Fruit fly (Drosophila melanogaster) whole organism, embryonic: ENCODE data around the gene CG46460.

Source experiments
- Asciz ChIP-seq: fragments of 200-800 bp; sonication (Bioruptor generic); optimal IDR thresholded peaks from 2 replicates; lab custom pipeline; 2017; ENCODE audit warnings: missing biosample characterization, mild to moderate bottlenecking, missing genetic modification characterization, missing genetic modification reagents
- Awh ChIP-seq: fragments of 200-800 bp; sonication (Bioruptor generic); IDR thresholded peaks from 2 replicates; pipeline ENCODE4, ENCODE4 v1.3.6; 2022; ENCODE audit warnings: missing biosample characterization, missing genetic modification characterization
- B-H1 ChIP-seq: fragments of 200-800 bp; sonication (Bioruptor generic); IDR thresholded peaks from 3 replicates; pipeline ENCODE4 v1.3.6; 2022; ENCODE audit warnings: missing biosample characterization, missing genetic modification characterization
- Blimp-1 ChIP-seq: fragments of 200-800 bp; sonication (Bioruptor generic); optimal IDR thresholded peaks from 3 replicates; lab custom pipeline; 2018; ENCODE audit warnings: missing biosample characterization, missing genetic modification characterization, mild to moderate bottlenecking, moderate library complexity, missing genetic modification reagents
- BtbVII ChIP-seq: fragments of 200-800 bp; sonication (Bioruptor generic); optimal IDR thresholded peaks from 3 replicates; lab custom pipeline; 2017; ENCODE audit warnings: missing biosample characterization, mild to moderate bottlenecking, missing genetic modification characterization
- CG10274 ChIP-seq: fragments of 200-800 bp; sonication (Bioruptor generic); optimal IDR thresholded peaks from 3 replicates; lab custom pipeline; 2017; ENCODE audit warnings: missing biosample characterization, mild to moderate bottlenecking, missing genetic modification characterization
- CG10543 ChIP-seq: fragments of 200-800 bp; sonication (Bioruptor generic); optimal IDR thresholded peaks from 3 replicates; lab custom pipeline; 2017; ENCODE audit warnings: missing biosample characterization, mild to moderate bottlenecking, missing genetic modification characterization, moderate library complexity
- CG11398 ChIP-seq: fragments of 200-800 bp; sonication (Bioruptor generic); optimal IDR thresholded peaks from 2 replicates; lab custom pipeline; 2016; ENCODE audit warnings: missing biosample characterization, missing genetic modification characterization
- CG1233 ChIP-seq: fragments of 200-800 bp; sonication (Bioruptor generic); optimal IDR thresholded peaks from 4 replicates; lab custom pipeline; 2018; ENCODE audit warnings: missing biosample characterization, mild to moderate bottlenecking, missing genetic modification characterization
- CG12659 ChIP-seq: fragments of 200-800 bp; sonication (Bioruptor generic); optimal IDR thresholded peaks from 3 replicates; lab custom pipeline; 2017; ENCODE audit warnings: mild to moderate bottlenecking, missing biosample characterization, missing genetic modification reagents, missing genetic modification characterization
- CG17385 ChIP-seq: fragments of 200-800 bp; sonication (Bioruptor generic); optimal IDR thresholded peaks from 3 replicates; lab custom pipeline; 2018; ENCODE audit warnings: missing biosample characterization, mild to moderate bottlenecking, missing genetic modification characterization
- CG17802 ChIP-seq: fragments of 200-800 bp; sonication (Bioruptor generic); optimal IDR thresholded peaks from 2 replicates; lab custom pipeline; 2018; ENCODE audit warnings: missing biosample characterization, mild to moderate bottlenecking, missing genetic modification characterization, moderate library complexity
- CG2129 ChIP-seq: fragments of 200-800 bp; sonication (Bioruptor generic); IDR thresholded peaks from 2 replicates; pipeline ENCODE4 v1.3.6; 2022; ENCODE audit warnings: missing biosample characterization, missing genetic modification characterization; ENCODE audit not compliant: partially characterized antibody
- CG31441 ChIP-seq: fragments of 200-800 bp; sonication (Bioruptor generic); IDR thresholded peaks from 2 replicates; pipeline ENCODE4 v1.3.6; 2022; ENCODE audit warnings: missing biosample characterization, missing genetic modification characterization
- CG32532 ChIP-seq: fragments of 200-800 bp; sonication (Bioruptor generic); IDR thresholded peaks from 2 replicates; pipeline ENCODE4 v1.3.6; 2022; ENCODE audit warnings: missing biosample characterization, missing genetic modification characterization
- CG32772 ChIP-seq: fragments of 200-800 bp; sonication (Bioruptor generic); IDR thresholded peaks from 2 replicates; pipeline ENCODE4 v1.3.6; 2022; ENCODE audit warnings: missing biosample characterization, missing genetic modification characterization
- CG33557 ChIP-seq: fragments of 200-800 bp; sonication (Bioruptor generic); optimal IDR thresholded peaks from 2 replicates; lab custom pipeline; 2019; ENCODE audit warnings: missing biosample characterization, mild to moderate bottlenecking, missing genetic modification characterization, moderate library complexity
- CG3847 ChIP-seq: fragments of 200-800 bp; sonication (Bioruptor generic); IDR thresholded peaks from 2 replicates; pipeline ENCODE4 v1.3.6; 2022; ENCODE audit warnings: missing biosample characterization, missing genetic modification characterization
- CG42726 ChIP-seq: fragments of 200-800 bp; sonication (Bioruptor generic); IDR thresholded peaks from 2 replicates; pipeline ENCODE4 v1.3.6; 2022; ENCODE audit warnings: missing biosample characterization, missing genetic modification characterization; ENCODE audit not compliant: partially characterized antibody
- CG4404 ChIP-seq: fragments of 200-800 bp; sonication (Bioruptor generic); IDR thresholded peaks from 2 replicates; pipeline ENCODE4 v1.3.6; 2022; ENCODE audit warnings: missing biosample characterization, missing genetic modification characterization
- CG6791 ChIP-seq: fragments of 200-800 bp; sonication (Bioruptor generic); IDR thresholded peaks from 3 replicates; pipeline ENCODE4 v1.3.6; 2022; ENCODE audit warnings: missing biosample characterization, missing genetic modification characterization; ENCODE audit not compliant: partially characterized antibody
- CG7357 ChIP-seq: fragments of 200-800 bp; sonication (Bioruptor generic); IDR thresholded peaks from 3 replicates; pipeline ENCODE4 v1.3.6; 2022; ENCODE audit warnings: missing biosample characterization, missing genetic modification characterization
- CG8089 ChIP-seq: fragments of 200-800 bp; sonication (Bioruptor generic); optimal IDR thresholded peaks from 3 replicates; lab custom pipeline; 2016; ENCODE audit warnings: missing biosample characterization, missing genetic modification characterization
- CG9437 ChIP-seq: fragments of 200-800 bp; sonication (Bioruptor generic); optimal IDR thresholded peaks from 2 replicates; lab custom pipeline; 2018; ENCODE audit warnings: missing biosample characterization, mild to moderate bottlenecking, missing genetic modification characterization
- CG9876 ChIP-seq: fragments of 200-800 bp; sonication (Bioruptor generic); optimal IDR thresholded peaks from 2 replicates; lab custom pipeline; 2016; ENCODE audit warnings: missing biosample characterization, missing genetic modification characterization
- E2f2 ChIP-seq: fragments of 200-800 bp; sonication (Bioruptor generic); IDR thresholded peaks from 2 replicates; pipeline ENCODE4 v1.3.6; 2022; ENCODE audit warnings: missing biosample characterization, missing genetic modification characterization
- Gsc ChIP-seq: fragments of 200-800 bp; sonication (Bioruptor generic); IDR thresholded peaks from 2 replicates; pipeline ENCODE4 v1.3.6; 2022; ENCODE audit warnings: missing biosample characterization, missing genetic modification characterization
- HLHmδ ChIP-seq: fragments of 200-800 bp; sonication (Bioruptor generic); optimal IDR thresholded peaks from 2 replicates; lab custom pipeline; 2018; ENCODE audit warnings: missing biosample characterization, mild to moderate bottlenecking, missing genetic modification characterization, moderate library complexity
- Mes4 ChIP-seq: fragments of 200-800 bp; sonication (Bioruptor generic); optimal IDR thresholded peaks from 2 replicates; lab custom pipeline; 2016; ENCODE audit warnings: missing biosample characterization, missing genetic modification characterization
- Neu2 ChIP-seq: fragments of 200-800 bp; sonication (Bioruptor generic); optimal IDR thresholded peaks from 3 replicates; lab custom pipeline; 2016; ENCODE audit warnings: missing biosample characterization, missing genetic modification characterization, borderline replicate concordance
- Pdp1 ChIP-seq, 2 experiments: fragments of 200-800 bp; sonication (Bioruptor generic); optimal IDR thresholded peaks; 3 replicates each; lab custom pipeline; 2016; ENCODE audit warnings: missing biosample characterization in 2 of 2, missing genetic modification characterization in 2 of 2, mild to moderate bottlenecking in 1 of 2, moderate library complexity in 1 of 2
- Ptx1 ChIP-seq: fragments of 200-800 bp; sonication (Bioruptor generic); IDR thresholded peaks from 2 replicates; pipeline ENCODE4 v1.3.6; 2022; ENCODE audit warnings: missing biosample characterization, missing genetic modification characterization
- Sin3A ChIP-seq: fragments of >200 bp; optimal IDR thresholded peaks from 2 replicates; lab custom pipeline; 2018
- bab2 ChIP-seq: fragments of 200-800 bp; sonication (Bioruptor generic); optimal IDR thresholded peaks from 2 replicates; lab custom pipeline; 2016; ENCODE audit warnings: missing biosample characterization, missing genetic modification characterization
- chm ChIP-seq: fragments of 200-800 bp; sonication (Bioruptor generic); IDR thresholded peaks from 2 replicates; pipeline ENCODE4 v1.3.6; 2022; ENCODE audit warnings: missing biosample characterization, missing genetic modification characterization
- disco-r ChIP-seq: fragments of 200-800 bp; sonication (Bioruptor generic); optimal IDR thresholded peaks from 2 replicates; lab custom pipeline; 2016; ENCODE audit warnings: missing biosample characterization, missing genetic modification characterization
- fd3F ChIP-seq: fragments of 200-800 bp; sonication (Bioruptor generic); optimal IDR thresholded peaks from 2 replicates; lab custom pipeline; 2018; ENCODE audit warnings: missing biosample characterization, mild to moderate bottlenecking, missing genetic modification characterization, moderate library complexity
- gce ChIP-seq: fragments of 200-800 bp; sonication (Bioruptor generic); IDR thresholded peaks from 3 replicates; pipeline ENCODE4 v1.3.6; 2022; ENCODE audit warnings: missing biosample characterization, missing genetic modification characterization
- gsb ChIP-seq: fragments of 200-800 bp; sonication (Bioruptor generic); IDR thresholded peaks from 2 replicates; pipeline ENCODE4 v1.3.6; 2022; ENCODE audit warnings: missing biosample characterization, missing genetic modification characterization
- hth ChIP-seq: fragments of >200 bp; optimal IDR thresholded peaks from 2 replicates; lab custom pipeline; 2017; ENCODE audit warnings: inconsistent platforms
- kah ChIP-seq: fragments of 200-800 bp; sonication (Bioruptor generic); optimal IDR thresholded peaks from 2 replicates; lab custom pipeline; 2018; ENCODE audit warnings: missing biosample characterization, mild to moderate bottlenecking, missing genetic modification characterization
- luna ChIP-seq: fragments of 200-800 bp; sonication (Bioruptor generic); optimal IDR thresholded peaks from 2 replicates; lab custom pipeline; 2016; ENCODE audit warnings: missing biosample characterization, missing genetic modification characterization
- mld ChIP-seq: fragments of 200-800 bp; sonication (Bioruptor generic); IDR thresholded peaks from 3 replicates; pipeline ENCODE4 v1.3.6; 2022; ENCODE audit warnings: missing biosample characterization, missing genetic modification characterization; ENCODE audit not compliant: partially characterized antibody
- oc ChIP-seq: fragments of 200-800 bp; sonication (Bioruptor generic); optimal IDR thresholded peaks from 2 replicates; lab custom pipeline; 2018; ENCODE audit warnings: missing biosample characterization, mild to moderate bottlenecking, missing genetic modification characterization, moderate library complexity
- prd ChIP-seq, 3 experiments: fragments of >200 bp in 2 of 3; fragments of 200-800 bp in 1 of 3; sonication (Bioruptor generic) in 1 of 3; optimal IDR thresholded peaks in 2 of 3; IDR thresholded peaks in 1 of 3; 2 replicates in 2 of 3; 3 replicates in 1 of 3; pipeline versions ENCODE4 v1.3.6 to Lab custom; 2017 to 2022; ENCODE audit warnings: missing biosample characterization in 1 of 3, missing genetic modification characterization in 1 of 3
- psq ChIP-seq: fragments of 200-800 bp; sonication (Bioruptor generic); optimal IDR thresholded peaks from 2 replicates; lab custom pipeline; 2017; ENCODE audit warnings: missing biosample characterization, missing genetic modification characterization
- tio ChIP-seq: fragments of 200-800 bp; sonication (Bioruptor generic); optimal IDR thresholded peaks from 2 replicates; lab custom pipeline; 2017; ENCODE audit warnings: missing biosample characterization, missing genetic modification characterization, inconsistent platforms
- toy ChIP-seq: fragments of 200-800 bp; sonication (Bioruptor generic); IDR thresholded peaks from 2 replicates; pipeline ENCODE4 v1.3.6; 2022; ENCODE audit warnings: missing biosample characterization, missing genetic modification characterization
- vfl ChIP-seq: fragments of 200-800 bp; sonication (Bioruptor generic); optimal IDR thresholded peaks from 2 replicates; lab custom pipeline; 2016; ENCODE audit warnings: missing biosample characterization, missing genetic modification characterization
- zen2 ChIP-seq: fragments of 200-800 bp; sonication (Bioruptor generic); IDR thresholded peaks from 3 replicates; pipeline ENCODE4 v1.3.6; 2022; ENCODE audit warnings: missing biosample characterization, missing genetic modification characterization; ENCODE audit not compliant: partially characterized antibody

Gene CG46460

dm6 chr3L:4228187-4228836, 1.2 kb upstream of the CG46460 start (continued):
- TF ChIP-seq bab2 (GFP tag; lab: Kevin White, UChicago) (peak; percentile 94), CG10274 (peak; percentile 79), CG9437 (GFP tag; lab: Kevin White, UChicago) (peak; percentile 88), CG2129 (GFP tag; lab: Robert Waterston, UW) (no peak), Neu2 (peak; percentile 23), CG4404 (GFP tag; lab: Robert Waterston, UW) (peak; percentile 90), CG31441 (GFP tag; lab: Robert Waterston, UW) (peak; percentile 98), CG8089 (peak; percentile 96), Sin3A (lab: Kevin White, UChicago) (no peak), chm (peak; percentile 98), zen2 (GFP tag; lab: Robert Waterston, UW) (no peak), CG1233 (GFP tag; lab: Kevin White, UChicago) (peak; percentile 88), Mes4 (peak; percentile 97), disco-r (peak; percentile 87), CG6791 (GFP tag; lab: Robert Waterston, UW) (no peak), kah (peak; percentile 96), vfl (GFP tag; lab: Kevin White, UChicago) (peak; percentile 70), Blimp-1 (peak; percentile 97), gce (GFP tag; lab: Robert Waterston, UW) (peak; percentile 98), tio (GFP tag; lab: Kevin White, UChicago) (peak; percentile 84), CG7357 (peak; percentile 90), psq (GFP tag; lab: Kevin White, UChicago) (peak; percentile 92), CG42726 (GFP tag; lab: Robert Waterston, UW) (no peak), fd3F (GFP tag; lab: Kevin White, UChicago) (peak; percentile 84), Asciz (peak; percentile 95), CG32532 (GFP tag; lab: Robert Waterston, UW) (peak; percentile 85), CG3847 (GFP tag; lab: Robert Waterston, UW) (peak; percentile 92), CG32772 (GFP tag; lab: Robert Waterston, UW) (peak; percentile 97), Awh (GFP tag; lab: Robert Waterston, UW) (peak; percentile 99), hth (lab: Kevin White, UChicago) (no peak), CG10543 (GFP tag; lab: Kevin White, UChicago) (peak; percentile 94), mld (GFP tag; lab: Robert Waterston, UW) (no peak), CG12659 (GFP tag; lab: Kevin White, UChicago) (peak; percentile 96), B-H1 (GFP tag; lab: Robert Waterston, UW) (peak; percentile 94), HLHmδ (no peak), CG17385 (GFP tag; lab: Kevin White, UChicago) (peak; percentile 95), oc (tag; lab: Kevin White, UChicago) (peak; percentile 97), BtbVII (GFP tag; lab: Kevin White, UChicago) (peak; percentile 90), CG33557 (GFP tag; lab: Kevin White, UChicago) (peak; percentile 95), CG11398 (GFP tag; lab: Kevin White, UChicago) (peak; percentile 91), gsb (GFP tag; lab: Robert Waterston, UW) (peak; percentile 88), CG17802 (tag; lab: Kevin White, UChicago) (peak; percentile 78), E2f2 (GFP tag; lab: Robert Waterston, UW) (peak; percentile 79), Pdp1 (GFP tag; optimal IDR thresholded peaks at IDR 0.05; lab: Kevin White, UChicago) (peak; percentile 94), Ptx1 (GFP tag; lab: Robert Waterston, UW) (peak; percentile 98), prd (optimal IDR thresholded peaks at IDR 0.05; lab: Kevin White, UChicago) (no peak), prd (GFP tag; IDR thresholded peaks at IDR 0.05; lab: Robert Waterston, UW) (peak; percentile 97), luna (GFP tag; lab: Kevin White, UChicago) (no peak), Gsc (GFP tag; lab: Robert Waterston, UW) (peak; percentile 94), CG9876 (GFP tag; lab: Kevin White, UChicago) (peak; percentile 85), toy (peak; percentile 73)
